Fruit fly (Drosophila melanogaster) whole organism, embryonic: Measurements from ENCODE around the gene SuUR.
A peak's percentile ranks its signal among the peaks of the same experiment; 100 is the strongest.

Experiments
- Bgb ChIP-seq: fragments of 200-800 bp; sonication (Bioruptor generic); IDR thresholded peaks from 2 replicates; pipeline ENCODE4 v1.3.6; 2022; ENCODE audit warnings: missing biosample characterization, missing genetic modification characterization; ENCODE audit not compliant: partially characterized antibody
- CG11085 ChIP-seq: fragments of 200-800 bp; sonication (Bioruptor generic); IDR thresholded peaks from 2 replicates; pipeline ENCODE4 v1.3.6; 2022; ENCODE audit warnings: missing biosample characterization, missing genetic modification characterization
- CG11696 ChIP-seq: fragments of 200-800 bp; sonication (Bioruptor generic); IDR thresholded peaks from 2 replicates; pipeline ENCODE4 v1.3.6; 2022; ENCODE audit warnings: missing biosample characterization, missing genetic modification characterization
- CG12942 ChIP-seq: fragments of 200-800 bp; sonication (Bioruptor generic); optimal IDR thresholded peaks from 3 replicates; lab custom pipeline; 2016; ENCODE audit warnings: missing biosample characterization, missing genetic modification characterization
- CG15269 ChIP-seq: fragments of 200-800 bp; sonication (Bioruptor generic); optimal IDR thresholded peaks from 2 replicates; lab custom pipeline; 2018; ENCODE audit warnings: missing biosample characterization, mild to moderate bottlenecking, missing genetic modification characterization, moderate library complexity
- CG16813 ChIP-seq: fragments of 200-800 bp; sonication (Bioruptor generic); IDR thresholded peaks from 3 replicates; pipeline ENCODE4 v1.3.6; 2022; ENCODE audit warnings: missing biosample characterization, missing genetic modification characterization; ENCODE audit not compliant: partially characterized antibody
- CG16863 ChIP-seq: fragments of 200-800 bp; sonication (Bioruptor generic); optimal IDR thresholded peaks from 3 replicates; lab custom pipeline; 2016; ENCODE audit warnings: missing biosample characterization, missing genetic modification characterization
- CG17568 ChIP-seq: fragments of 200-800 bp; sonication (Bioruptor generic); optimal IDR thresholded peaks from 2 replicates; lab custom pipeline; 2018; ENCODE audit warnings: missing biosample characterization, mild to moderate bottlenecking, missing genetic modification characterization, moderate library complexity
- CG3838 ChIP-seq: fragments of 200-800 bp; sonication (Bioruptor generic); optimal IDR thresholded peaks from 3 replicates; lab custom pipeline; 2016; ENCODE audit warnings: missing biosample characterization, missing genetic modification characterization
- CG4360 ChIP-seq: fragments of 200-800 bp; sonication (Bioruptor generic); IDR thresholded peaks from 2 replicates; pipeline ENCODE4 v1.3.6; 2022; ENCODE audit warnings: missing biosample characterization, missing genetic modification characterization
- CG4617 ChIP-seq: fragments of 200-800 bp; sonication (Bioruptor generic); optimal IDR thresholded peaks from 3 replicates; lab custom pipeline; 2016; ENCODE audit warnings: missing biosample characterization, missing genetic modification characterization, borderline replicate concordance
- CG4854 ChIP-seq: fragments of 200-800 bp; sonication (Bioruptor generic); optimal IDR thresholded peaks from 2 replicates; lab custom pipeline; 2016; ENCODE audit warnings: missing biosample characterization, missing genetic modification characterization, inconsistent platforms
- CG6175 ChIP-seq: fragments of 200-800 bp; sonication (Bioruptor generic); IDR thresholded peaks from 3 replicates; pipeline ENCODE4 v1.3.6; 2022; ENCODE audit warnings: missing biosample characterization, missing genetic modification characterization
- CG6254 ChIP-seq: fragments of 200-800 bp; sonication (Bioruptor generic); optimal IDR thresholded peaks from 3 replicates; lab custom pipeline; 2017; ENCODE audit warnings: mild to moderate bottlenecking, missing biosample characterization, missing genetic modification reagents, missing genetic modification characterization
- CG9932 ChIP-seq: fragments of 200-800 bp; sonication (Bioruptor generic); IDR thresholded peaks from 2 replicates; pipeline ENCODE4 v1.3.6; 2022; ENCODE audit warnings: missing biosample characterization, missing genetic modification characterization
- Dad ChIP-seq: fragments of 200-800 bp; sonication (Bioruptor generic); optimal IDR thresholded peaks from 3 replicates; lab custom pipeline; 2016; ENCODE audit warnings: missing biosample characterization, missing genetic modification characterization
- Dek ChIP-seq: fragments of 200-800 bp; sonication (Bioruptor generic); optimal IDR thresholded peaks from 3 replicates; lab custom pipeline; 2019; ENCODE audit warnings: missing biosample characterization, mild to moderate bottlenecking, missing genetic modification characterization, moderate library complexity
- Dp ChIP-seq: fragments of 200-800 bp; sonication (Bioruptor generic); optimal IDR thresholded peaks from 2 replicates; lab custom pipeline; 2018; ENCODE audit warnings: missing biosample characterization, mild to moderate bottlenecking, missing genetic modification characterization, moderate library complexity
- Elba2 ChIP-seq: fragments of 200-800 bp; sonication (Bioruptor generic); optimal IDR thresholded peaks from 3 replicates; lab custom pipeline; 2016; ENCODE audit warnings: missing biosample characterization, missing genetic modification characterization
- Fer3 ChIP-seq: fragments of 200-800 bp; sonication (Bioruptor generic); optimal IDR thresholded peaks from 2 replicates; lab custom pipeline; 2018; ENCODE audit warnings: missing biosample characterization, mild to moderate bottlenecking, missing genetic modification characterization, moderate library complexity
- H15 ChIP-seq: fragments of 200-800 bp; sonication (Bioruptor generic); IDR thresholded peaks from 3 replicates; pipeline ENCODE4 v1.3.6; 2022; ENCODE audit warnings: missing biosample characterization, missing genetic modification characterization
- Hr78 ChIP-seq, 2 experiments: fragments of 200-800 bp in 1 of 2; fragments of >200 bp in 1 of 2; sonication (Bioruptor generic) in 1 of 2; optimal IDR thresholded peaks; 2 replicates each; lab custom pipeline; 2017 to 2019; ENCODE audit warnings: missing biosample characterization in 2 of 2, missing genetic modification characterization in 2 of 2, mild to moderate bottlenecking in 1 of 2, moderate library complexity in 1 of 2
- Lpt ChIP-seq: fragments of >200 bp; optimal IDR thresholded peaks from 2 replicates; lab custom pipeline; 2018; ENCODE audit warnings: missing biosample characterization, missing genetic modification characterization
- MBD-R2 ChIP-seq: fragments of 200-800 bp; sonication (Bioruptor generic); IDR thresholded peaks from 2 replicates; pipeline ENCODE4 v1.3.6; 2022; ENCODE audit warnings: missing biosample characterization, missing genetic modification characterization
- Pdp1 ChIP-seq, 2 experiments: fragments of 200-800 bp; sonication (Bioruptor generic); optimal IDR thresholded peaks; 3 replicates each; lab custom pipeline; 2016; ENCODE audit warnings: missing biosample characterization in 2 of 2, missing genetic modification characterization in 2 of 2, mild to moderate bottlenecking in 1 of 2, moderate library complexity in 1 of 2
- Sin3A ChIP-seq: fragments of >200 bp; optimal IDR thresholded peaks from 2 replicates; lab custom pipeline; 2018
- Sox100B ChIP-seq: fragments of 200-800 bp; sonication (Bioruptor generic); optimal IDR thresholded peaks from 3 replicates; lab custom pipeline; 2018; ENCODE audit warnings: missing biosample characterization, mild to moderate bottlenecking, missing genetic modification characterization
- ab ChIP-seq: fragments of 200-800 bp; sonication (Bioruptor generic); optimal IDR thresholded peaks from 2 replicates; lab custom pipeline; 2016; ENCODE audit warnings: missing biosample characterization, missing genetic modification characterization
- aop ChIP-seq: fragments of 200-800 bp; sonication (Bioruptor generic); IDR thresholded peaks from 2 replicates; pipeline ENCODE4 v1.3.6; 2022; ENCODE audit warnings: missing biosample characterization, missing genetic modification characterization
- ap ChIP-seq: fragments of 200-800 bp; sonication (Bioruptor generic); IDR thresholded peaks from 2 replicates; pipeline ENCODE4 v1.3.6; 2022; ENCODE audit warnings: missing biosample characterization, missing genetic modification characterization
- ara ChIP-seq: fragments of 200-800 bp; sonication (Bioruptor generic); IDR thresholded peaks from 2 replicates; pipeline ENCODE4 v1.3.6; 2022; ENCODE audit warnings: missing biosample characterization, missing genetic modification characterization
- ash1 ChIP-seq: fragments of 200-800 bp; sonication (Bioruptor generic); optimal IDR thresholded peaks from 2 replicates; lab custom pipeline; 2018; ENCODE audit warnings: missing biosample characterization, mild to moderate bottlenecking, missing genetic modification characterization
- da ChIP-seq: fragments of 200-800 bp; sonication (Bioruptor generic); optimal IDR thresholded peaks from 2 replicates; lab custom pipeline; 2016; ENCODE audit warnings: missing biosample characterization, missing genetic modification characterization
- dan ChIP-seq: fragments of 200-800 bp; sonication (Bioruptor generic); IDR thresholded peaks from 2 replicates; pipeline ENCODE4 v1.3.6; 2022; ENCODE audit warnings: missing biosample characterization, missing genetic modification characterization
- en ChIP-seq: fragments of 200-800 bp; sonication (Bioruptor generic); optimal IDR thresholded peaks from 2 replicates; lab custom pipeline; 2016; ENCODE audit warnings: missing biosample characterization, missing genetic modification characterization
- esg ChIP-seq: fragments of 200-800 bp; sonication (Bioruptor generic); conservative IDR thresholded peaks from 2 replicates; pipeline ENCODE4 v1.3.6; 2022; ENCODE audit warnings: missing biosample characterization, missing genetic modification characterization
- gce ChIP-seq: fragments of 200-800 bp; sonication (Bioruptor generic); IDR thresholded peaks from 3 replicates; pipeline ENCODE4 v1.3.6; 2022; ENCODE audit warnings: missing biosample characterization, missing genetic modification characterization
- gcm2 ChIP-seq: fragments of 200-800 bp; sonication (Bioruptor generic); optimal IDR thresholded peaks from 2 replicates; lab custom pipeline; 2016; ENCODE audit warnings: missing biosample characterization, missing genetic modification characterization
- grn ChIP-seq: fragments of 200-800 bp; sonication (Bioruptor generic); optimal IDR thresholded peaks from 3 replicates; lab custom pipeline; 2017; ENCODE audit warnings: missing biosample characterization, missing genetic modification characterization
- hb ChIP-seq: fragments of 200-800 bp; sonication (Bioruptor generic); IDR thresholded peaks from 3 replicates; pipeline ENCODE4 v1.3.6; 2022; ENCODE audit warnings: missing biosample characterization, missing genetic modification characterization; ENCODE audit not compliant: partially characterized antibody
- hth ChIP-seq: fragments of >200 bp; optimal IDR thresholded peaks from 2 replicates; lab custom pipeline; 2017; ENCODE audit warnings: inconsistent platforms
- klu ChIP-seq: fragments of 200-800 bp; sonication (Bioruptor generic); IDR thresholded peaks from 2 replicates; pipeline ENCODE4 v1.3.6; 2022; ENCODE audit warnings: missing biosample characterization, missing genetic modification characterization
- luna ChIP-seq: fragments of 200-800 bp; sonication (Bioruptor generic); optimal IDR thresholded peaks from 2 replicates; lab custom pipeline; 2016; ENCODE audit warnings: missing biosample characterization, missing genetic modification characterization
- peb ChIP-seq: fragments of 200-800 bp; sonication (Bioruptor generic); IDR thresholded peaks from 2 replicates; pipeline ENCODE4 v1.3.6; 2022; ENCODE audit warnings: missing biosample characterization, missing genetic modification characterization
- phol ChIP-seq: fragments of 200-800 bp; sonication (Bioruptor generic); optimal IDR thresholded peaks from 3 replicates; lab custom pipeline; 2018; ENCODE audit warnings: missing biosample characterization, mild to moderate bottlenecking, missing genetic modification characterization, moderate library complexity
- pum ChIP-seq: fragments of 200-800 bp; sonication (Bioruptor generic); optimal IDR thresholded peaks from 2 replicates; lab custom pipeline; 2016; ENCODE audit warnings: missing biosample characterization, missing genetic modification characterization
- run ChIP-seq: fragments of 200-800 bp; sonication (Bioruptor generic); optimal IDR thresholded peaks from 3 replicates; lab custom pipeline; 2018; ENCODE audit warnings: missing biosample characterization, mild to moderate bottlenecking, missing genetic modification characterization
- scrt ChIP-seq: fragments of 200-800 bp; sonication (Bioruptor generic); optimal IDR thresholded peaks from 2 replicates; lab custom pipeline; 2018; ENCODE audit warnings: missing biosample characterization, mild to moderate bottlenecking, missing genetic modification characterization, moderate library complexity
- sim ChIP-seq: fragments of 200-800 bp; sonication (Bioruptor generic); IDR thresholded peaks from 2 replicates; pipeline ENCODE4 v1.3.6; 2022; ENCODE audit warnings: missing biosample characterization, missing genetic modification characterization
- sna ChIP-seq: fragments of 200-800 bp; sonication (Bioruptor generic); IDR thresholded peaks from 2 replicates; pipeline ENCODE4 v1.3.6; 2022; ENCODE audit warnings: missing biosample characterization, missing genetic modification characterization; ENCODE audit not compliant: partially characterized antibody
- sr ChIP-seq: fragments of 200-800 bp; sonication (Bioruptor generic); IDR thresholded peaks from 3 replicates; pipeline ENCODE4 v1.3.6; 2022; ENCODE audit warnings: missing biosample characterization, missing genetic modification characterization
- stwl ChIP-seq: fragments of 200-800 bp; sonication (Bioruptor generic); optimal IDR thresholded peaks from 3 replicates; lab custom pipeline; 2018; ENCODE audit warnings: missing biosample characterization, mild to moderate bottlenecking, missing genetic modification characterization, moderate library complexity
- unpg ChIP-seq: fragments of 200-800 bp; sonication (Bioruptor generic); optimal IDR thresholded peaks from 3 replicates; lab custom pipeline; 2018; ENCODE audit warnings: missing biosample characterization, mild to moderate bottlenecking, missing genetic modification characterization, moderate library complexity

Gene SuUR

DNA sequence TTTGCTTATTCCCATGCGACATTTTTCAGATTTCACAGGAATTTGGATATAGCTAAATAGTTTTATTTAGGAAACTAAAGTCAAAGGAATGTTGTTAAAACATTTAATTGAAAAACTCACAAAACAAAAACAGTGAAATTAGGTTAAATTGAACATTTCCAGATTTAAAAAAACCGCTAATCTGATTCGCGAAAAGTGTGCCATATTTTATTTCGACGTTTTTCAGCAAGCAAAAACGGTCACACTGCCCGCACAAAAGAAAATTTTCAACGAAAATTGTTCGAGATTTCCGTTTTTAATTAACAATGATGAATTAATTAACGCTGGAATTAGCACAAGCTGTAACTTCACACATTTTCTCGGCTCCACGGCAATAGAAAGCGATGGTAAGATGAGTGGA, 44.7 kb downstream of the SuUR start, which contains the start of the genes CG34012 and emei:
CG34012 (minus strand) TSS at position 52 of the 400 bp plus-strand sequence.
emei (plus strand) TSS at position 237 of the 400 bp plus-strand sequence.
- TF ChIP-seq Elba2 (GFP tag; lab: Kevin White, UChicago) = no peak
- TF ChIP-seq dan (GFP tag; lab: Robert Waterston, UW) = no peak
- no peak for TF ChIP-seq CG16863 (GFP tag; lab: Kevin White, UChicago)
- no peak for TF ChIP-seq CG3838
- TF ChIP-seq grn (GFP tag; lab: Kevin White, UChicago) = no peak
- TF ChIP-seq gcm2 (GFP tag; lab: Kevin White, UChicago) = no peak
- no peak for TF ChIP-seq scrt (GFP tag; lab: Kevin White, UChicago)
- no peak for TF ChIP-seq en
- TF ChIP-seq gce (GFP tag; lab: Robert Waterston, UW) = no peak
- peak in 1 of 2 experiments; percentile 6 for TF ChIP-seq Pdp1 (GFP tag; optimal IDR thresholded peaks at IDR 0.05; lab: Kevin White, UChicago)
- peak; percentile 80 for TF ChIP-seq Dp (GFP tag; lab: Kevin White, UChicago)
- TF ChIP-seq CG11085 = no peak
- TF ChIP-seq hb (GFP tag; lab: Robert Waterston, UW) = no peak
- TF ChIP-seq Hr78 (GFP tag; optimal IDR thresholded peaks at IDR 0.05; lab: Kevin White, UChicago) = no peak
- no peak for TF ChIP-seq Bgb (GFP tag; lab: Robert Waterston, UW)
- no peak for TF ChIP-seq ash1 (GFP tag; lab: Kevin White, UChicago)
- TF ChIP-seq CG4617 (GFP tag; lab: Kevin White, UChicago) = peak; percentile 6
- TF ChIP-seq run = no peak
- no peak for TF ChIP-seq Lpt (GFP tag; lab: Kevin White, UChicago)
- TF ChIP-seq Dek (tag; lab: Kevin White, UChicago) = no peak
- TF ChIP-seq ab = no peak
- TF ChIP-seq CG9932 (GFP tag; lab: Robert Waterston, UW) = no peak
- TF ChIP-seq da (GFP tag; lab: Kevin White, UChicago) = no peak
- TF ChIP-seq aop (GFP tag; lab: Robert Waterston, UW) = no peak
- no peak for TF ChIP-seq ara (GFP tag; lab: Robert Waterston, UW)
- no peak for TF ChIP-seq CG4854 (GFP tag; lab: Kevin White, UChicago)
- no peak for TF ChIP-seq H15 (GFP tag; lab: Robert Waterston, UW)
- TF ChIP-seq CG12942 (GFP tag; lab: Kevin White, UChicago) = no peak
- TF ChIP-seq klu = no peak
- no peak for TF ChIP-seq CG6175
- peak; percentile 21 for TF ChIP-seq Sin3A (lab: Kevin White, UChicago)
- TF ChIP-seq CG15269 (tag; lab: Kevin White, UChicago) = no peak
- no peak for TF ChIP-seq luna
- no peak for TF ChIP-seq CG16813 (GFP tag; lab: Robert Waterston, UW)
- 0 out of 2 replicates have a peak, but pooled peaks have one; percentile 30 for TF ChIP-seq sna (GFP tag; lab: Robert Waterston, UW)
- no peak for TF ChIP-seq hth
- no peak for TF ChIP-seq CG4360
- peak; percentile 54 for TF ChIP-seq phol (tag; lab: Kevin White, UChicago)
- TF ChIP-seq stwl (tag; lab: Kevin White, UChicago) = peak; percentile 26
- peak; percentile 41; the same call in 1 of the 2 replicates for TF ChIP-seq MBD-R2 (GFP tag; lab: Robert Waterston, UW)
- no peak for TF ChIP-seq Sox100B
- no peak for TF ChIP-seq CG6254 (GFP tag; lab: Kevin White, UChicago)
- TF ChIP-seq pum (GFP tag; lab: Kevin White, UChicago) = no peak
- TF ChIP-seq sim (GFP tag; lab: Robert Waterston, UW) = no peak
- no peak for TF ChIP-seq esg (GFP tag; lab: Robert Waterston, UW)
- no peak for TF ChIP-seq unpg (GFP tag; lab: Kevin White, UChicago)
- TF ChIP-seq ap (GFP tag; lab: Robert Waterston, UW) = no peak
- TF ChIP-seq CG11696 (GFP tag; lab: Robert Waterston, UW) = no peak
- no peak for TF ChIP-seq peb (GFP tag; lab: Robert Waterston, UW)
- no peak for TF ChIP-seq sr
- TF ChIP-seq Dad (GFP tag; lab: Kevin White, UChicago) = no peak
- no peak for TF ChIP-seq Fer3
- TF ChIP-seq CG17568 (GFP tag; lab: Kevin White, UChicago) = no peak
